Worm (Caenorhabditis elegans) whole organism, L1 larva: ENCODE data around the gene clec-40.

Experiments
- ceh-63 ChIP-seq: fragments of 200-800 bp; sonication (Bioruptor generic); optimal IDR thresholded peaks from 2 replicates; lab custom pipeline; 2018; ENCODE audit warnings: mild to moderate bottlenecking, missing genetic modification characterization, missing compliant biosample characterization
- nhr-12 ChIP-seq: sonication (generic microtip); optimal IDR thresholded peaks from 2 replicates; lab custom pipeline; 2017; ENCODE audit warnings: missing biosample characterization, missing genetic modification characterization
- nhr-19 ChIP-seq: fragments of 200-800 bp; sonication (Bioruptor generic); conservative IDR thresholded peaks from 2 replicates; pipeline ENCODE4 v1.3.6; 2022; ENCODE audit warnings: missing genetic modification characterization, missing compliant biosample characterization
- unc-130 ChIP-seq: fragments of 150-350 bp; optimal IDR thresholded peaks from 2 replicates; lab custom pipeline; 2017; ENCODE audit warnings: missing biosample characterization, missing genetic modification characterization, inconsistent platforms
- xbp-1 ChIP-seq: sonication (generic microtip); optimal IDR thresholded peaks from 2 replicates; lab custom pipeline; 2016; ENCODE audit warnings: missing genetic modification characterization, missing compliant biosample characterization

- TF ChIP-seq nhr-19 (GFP tag; lab: Robert Waterston, UW) (no peak), xbp-1 (no peak), ceh-63 (GFP tag; lab: Kevin White, UChicago) (no peak), nhr-12 (tag; lab: Kevin White, UChicago) (no peak), unc-130 (tag; lab: Kevin White, UChicago) (no peak)
Measured at ce11 chrV:16833672-16834071, 7.2 kb downstream of the clec-40 start.
